Worm (Caenorhabditis elegans): ENCODE results near the gene R144.3.

R144.3 gene

ce11 chrIII:5002231-5002630, 19.6 kb upstream of the R144.3 start, which contains the start of gene R144.10:
TSS of gene R144.10 (minus strand) at chrIII:5002331.
- TF ChIP-seq sea-1 (GFP tag; conservative IDR thresholded peaks at IDR 0.05) (no peak), tbx-11 (GFP tag; IDR thresholded peaks at IDR 0.05) (no peak), F13C5.2 (tag; optimal IDR thresholded peaks at IDR 0.05) (no peak), hmg-4 (GFP tag; optimal IDR thresholded peaks at IDR 0.05) (no peak), pes-1 (GFP tag; IDR thresholded peaks at IDR 0.05) (no peak), hnd-1 (tag; optimal IDR thresholded peaks at IDR 0.05) (no peak), ceh-36 (tag; optimal IDR thresholded peaks at IDR 0.05) (no peak), tra-4 (tag; optimal IDR thresholded peaks at IDR 0.05) (no peak), ets-7 (tag; optimal IDR thresholded peaks at IDR 0.05) (no peak), ceh-13 (GFP tag; optimal IDR thresholded peaks at IDR 0.05) (no peak), ama-1 (optimal IDR thresholded peaks at IDR 0.05) (no peak), hmbx-1 (tag; optimal IDR thresholded peaks at IDR 0.05) (no peak), tbx-37 (GFP tag; conservative IDR thresholded peaks at IDR 0.05) (no peak), flt-1 (GFP tag; IDR thresholded peaks at IDR 0.05) (no peak), scrt-1 (GFP tag; IDR thresholded peaks at IDR 0.05) (no peak), aly-1 (tag; optimal IDR thresholded peaks at IDR 0.05) (no peak), B0310.2 (tag; optimal IDR thresholded peaks at IDR 0.05) (no peak)

- TF ChIP-seq sea-1 (GFP tag; conservative IDR thresholded peaks at IDR 0.05) (no peak), tra-4 (tag; optimal IDR thresholded peaks at IDR 0.05) (no peak), F13C5.2 (tag; optimal IDR thresholded peaks at IDR 0.05) (no peak), ceh-13 (GFP tag; optimal IDR thresholded peaks at IDR 0.05) (no peak), aly-1 (tag; optimal IDR thresholded peaks at IDR 0.05) (no peak), hnd-1 (tag; optimal IDR thresholded peaks at IDR 0.05) (no peak), pes-1 (GFP tag; IDR thresholded peaks at IDR 0.05) (no peak), flt-1 (GFP tag; IDR thresholded peaks at IDR 0.05) (no peak), ceh-36 (tag; optimal IDR thresholded peaks at IDR 0.05) (no peak), scrt-1 (GFP tag; IDR thresholded peaks at IDR 0.05) (no peak), B0310.2 (tag; optimal IDR thresholded peaks at IDR 0.05) (no peak), tbx-11 (GFP tag; IDR thresholded peaks at IDR 0.05) (no peak)
Observed at ce11 chrIII:5004621-5005020, 17.2 kb upstream of the R144.3 start, which contains the start of gene R144.6. TSS of gene R144.6 (minus strand) at chrIII:5004721.

ce11 chrIII:5006881-5007280, 14.9 kb upstream of the R144.3 start, which contains the start of gene R144.12:
TSS of gene R144.12 (minus strand) at chrIII:5006981.
- TF ChIP-seq aly-1 (tag; optimal IDR thresholded peaks at IDR 0.05) (no peak), tbx-37 (GFP tag; conservative IDR thresholded peaks at IDR 0.05) (no peak), B0310.2 (tag; optimal IDR thresholded peaks at IDR 0.05) (no peak), tbx-11 (GFP tag; IDR thresholded peaks at IDR 0.05) (no peak), hnd-1 (tag; optimal IDR thresholded peaks at IDR 0.05) (no peak)

- no peak for TF ChIP-seq ama-1 (optimal IDR thresholded peaks at IDR 0.05)
- no peak for TF ChIP-seq tbx-37 (GFP tag; conservative IDR thresholded peaks at IDR 0.05)
- TF ChIP-seq tra-4 (tag; optimal IDR thresholded peaks at IDR 0.05): no peak
- no peak for TF ChIP-seq flt-1 (GFP tag; IDR thresholded peaks at IDR 0.05)
- TF ChIP-seq hmbx-1 (tag; optimal IDR thresholded peaks at IDR 0.05): no peak
- TF ChIP-seq ceh-13 (GFP tag; optimal IDR thresholded peaks at IDR 0.05): no peak
- no peak for TF ChIP-seq hmg-4 (GFP tag; optimal IDR thresholded peaks at IDR 0.05)
- TF ChIP-seq F13C5.2 (tag; optimal IDR thresholded peaks at IDR 0.05): no peak
- no peak for TF ChIP-seq pes-1 (GFP tag; IDR thresholded peaks at IDR 0.05)
- no peak for TF ChIP-seq tbx-11 (GFP tag; IDR thresholded peaks at IDR 0.05)
Observed at ce11 chrIII:5008730-5009129, 13.1 kb upstream of the R144.3 start, which contains the start of gene R144.11. TSS of gene R144.11 (minus strand) at chrIII:5008830.

- no peak for TF ChIP-seq scrt-1 (GFP tag; IDR thresholded peaks at IDR 0.05)
- no peak for TF ChIP-seq ceh-13 (GFP tag; optimal IDR thresholded peaks at IDR 0.05)
- no peak for TF ChIP-seq hmbx-1 (tag; optimal IDR thresholded peaks at IDR 0.05)
- no peak for TF ChIP-seq pes-1 (GFP tag; IDR thresholded peaks at IDR 0.05)
- TF ChIP-seq flt-1 (GFP tag; IDR thresholded peaks at IDR 0.05): no peak
- TF ChIP-seq ama-1 (optimal IDR thresholded peaks at IDR 0.05): no peak
- no peak for TF ChIP-seq hmg-4 (GFP tag; optimal IDR thresholded peaks at IDR 0.05)
- TF ChIP-seq aly-1 (tag; optimal IDR thresholded peaks at IDR 0.05): no peak
- TF ChIP-seq sea-1 (GFP tag; conservative IDR thresholded peaks at IDR 0.05): no peak
- no peak for TF ChIP-seq ets-7 (tag; optimal IDR thresholded peaks at IDR 0.05)
- TF ChIP-seq ceh-36 (tag; optimal IDR thresholded peaks at IDR 0.05): no peak
- no peak for TF ChIP-seq F13C5.2 (tag; optimal IDR thresholded peaks at IDR 0.05)
Observed at ce11 chrIII:5010723-5011122, 11.1 kb upstream of the R144.3 start.

ce11 chrIII:5012460-5012859, 9.3 kb upstream of the R144.3 start:
- TF ChIP-seq tbx-37 (GFP tag; conservative IDR thresholded peaks at IDR 0.05) (no peak), tbx-11 (GFP tag; IDR thresholded peaks at IDR 0.05) (no peak), sea-1 (GFP tag; conservative IDR thresholded peaks at IDR 0.05) (no peak)

ce11 chrIII:5013915-5014346, 7.9 kb upstream of the R144.3 start:
- TF ChIP-seq pes-1 (GFP tag; IDR thresholded peaks at IDR 0.05) (peak; percentile 48; the same call in 1 of the 2 replicates), hmbx-1 (tag; optimal IDR thresholded peaks at IDR 0.05) (no peak), F13C5.2 (tag; optimal IDR thresholded peaks at IDR 0.05) (peak; percentile 74), aly-1 (tag; optimal IDR thresholded peaks at IDR 0.05) (peak; percentile 64), hnd-1 (tag; optimal IDR thresholded peaks at IDR 0.05) (no peak), sea-1 (GFP tag; conservative IDR thresholded peaks at IDR 0.05) (0 out of 2 replicates have a peak, but pooled peaks have one; percentile 39), ceh-13 (GFP tag; optimal IDR thresholded peaks at IDR 0.05) (no peak), ets-7 (tag; optimal IDR thresholded peaks at IDR 0.05) (no peak), ama-1 (optimal IDR thresholded peaks at IDR 0.05) (no peak), B0310.2 (tag; optimal IDR thresholded peaks at IDR 0.05) (no peak), tra-4 (tag; optimal IDR thresholded peaks at IDR 0.05) (no peak), scrt-1 (GFP tag; IDR thresholded peaks at IDR 0.05) (peak; percentile 14; the same call in 1 of the 2 replicates), tbx-11 (GFP tag; IDR thresholded peaks at IDR 0.05) (0 out of 2 replicates have a peak, but pooled peaks have one; percentile 3), hmg-4 (GFP tag; optimal IDR thresholded peaks at IDR 0.05) (peak; percentile 88), flt-1 (GFP tag; IDR thresholded peaks at IDR 0.05) (no peak), tbx-37 (GFP tag; conservative IDR thresholded peaks at IDR 0.05) (no peak), ceh-36 (tag; optimal IDR thresholded peaks at IDR 0.05) (no peak)
